Fruit fly (Drosophila melanogaster): ENCODE data around the gene whe.

Gene whe

dm6 chrX:21396860-21397459 is 5.6 kb downstream of the whe start, which contains the start of gene lcs:
lcs (minus strand) TSS chrX:21397316.
- TF ChIP-seq Hr39 (optimal IDR thresholded peaks at IDR 0.05) (peak; percentile 82), CG10462 (GFP tag; optimal IDR thresholded peaks at IDR 0.05) (no peak)

- TF ChIP-seq CG13287 (GFP tag; IDR thresholded peaks at IDR 0.05; ENCODE audit: partially characterized antibody) (peak; percentile 78), CG14860 (GFP tag; IDR thresholded peaks at IDR 0.05; ENCODE audit: partially characterized antibody) (peak; percentile 46; the same call in 1 of the 3 replicates), CG2678 (tag; optimal IDR thresholded peaks at IDR 0.05) (no peak), CG6791 (GFP tag; IDR thresholded peaks at IDR 0.05; ENCODE audit: partially characterized antibody) (peak; percentile 40; the same call in 1 of the 3 replicates), Sin3A (optimal IDR thresholded peaks at IDR 0.05) (no peak), CG6272 (GFP tag; IDR thresholded peaks at IDR 0.05) (no peak), CG7987 (GFP tag; optimal IDR thresholded peaks at IDR 0.05) (no peak), CG18619 (GFP tag; optimal IDR thresholded peaks at IDR 0.05) (no peak), run (tag; optimal IDR thresholded peaks at IDR 0.05) (no peak), bigmax (GFP tag; optimal IDR thresholded peaks at IDR 0.05) (no peak), Myb (GFP tag; optimal IDR thresholded peaks at IDR 0.05) (no peak), CG11696 (GFP tag; IDR thresholded peaks at IDR 0.05) (no peak), CG7745 (tag; optimal IDR thresholded peaks at IDR 0.05) (no peak), trh (GFP tag; optimal IDR thresholded peaks at IDR 0.05) (no peak), Bgb (GFP tag; IDR thresholded peaks at IDR 0.05; ENCODE audit: partially characterized antibody) (peak; percentile 46; the same call in 1 of the 2 replicates), E2f2 (GFP tag; IDR thresholded peaks at IDR 0.05) (peak; percentile 69), zfh1 (GFP tag; IDR thresholded peaks at IDR 0.05) (no peak), Doc3 (GFP tag; IDR thresholded peaks at IDR 0.05; ENCODE audit: partially characterized antibody) (peak; percentile 58; the same call in 1 of the 3 replicates), CG17802 (tag; optimal IDR thresholded peaks at IDR 0.05) (no peak), Ravus (GFP tag; IDR thresholded peaks at IDR 0.05) (no peak), ap (GFP tag; IDR thresholded peaks at IDR 0.05) (no peak), seq (GFP tag; IDR thresholded peaks at IDR 0.05) (no peak), fu2 (GFP tag; optimal IDR thresholded peaks at IDR 0.05) (no peak), dm (GFP tag; optimal IDR thresholded peaks at IDR 0.05) (no peak), peb (GFP tag; IDR thresholded peaks at IDR 0.05) (no peak), CG6689 (GFP tag; IDR thresholded peaks at IDR 0.05) (no peak), Dfd (GFP tag; optimal IDR thresholded peaks at IDR 0.05) (no peak), NFAT (GFP tag; IDR thresholded peaks at IDR 0.05) (no peak), inv (GFP tag; IDR thresholded peaks at IDR 0.05; ENCODE audit: partially characterized antibody) (peak; percentile 38), hbn (GFP tag; IDR thresholded peaks at IDR 0.05; ENCODE audit: partially characterized antibody) (peak; percentile 65; the same call in 1 of the 2 replicates), Oli (tag; optimal IDR thresholded peaks at IDR 0.05) (no peak), bbx (GFP tag; IDR thresholded peaks at IDR 0.05; ENCODE audit: partially characterized antibody) (no peak), br (optimal IDR thresholded peaks at IDR 0.05) (no peak), Xbp1 (GFP tag; optimal IDR thresholded peaks at IDR 0.05) (no peak), tio (GFP tag; optimal IDR thresholded peaks at IDR 0.05) (no peak), CG9609 (GFP tag; optimal IDR thresholded peaks at IDR 0.05) (no peak), CG34224 (GFP tag; IDR thresholded peaks at IDR 0.05; ENCODE audit: partially characterized antibody) (peak; percentile 70), ash1 (GFP tag; optimal IDR thresholded peaks at IDR 0.05) (no peak), chinmo (GFP tag; IDR thresholded peaks at IDR 0.05; ENCODE audit: partially characterized antibody) (0 out of 4 replicates have a peak, but pooled peaks have one; percentile 40), CG17328 (GFP tag; IDR thresholded peaks at IDR 0.05) (no peak), Ets97D (GFP tag; optimal IDR thresholded peaks at IDR 0.05) (no peak), CG13894 (tag; optimal IDR thresholded peaks at IDR 0.05) (no peak), zen2 (GFP tag; IDR thresholded peaks at IDR 0.05; ENCODE audit: partially characterized antibody) (peak; percentile 44; the same call in 1 of the 3 replicates), CG2116 (GFP tag; optimal IDR thresholded peaks at IDR 0.05) (peak; percentile 30), HLH4C (GFP tag; IDR thresholded peaks at IDR 0.05; ENCODE audit: partially characterized antibody) (peak; percentile 67), pfk (GFP tag; optimal IDR thresholded peaks at IDR 0.05) (no peak)
These were observed 13.8 kb downstream of the whe start, which contains the start of gene mst for dm6 chrX:21388734-21389133. mst (plus strand) TSS chrX:21388977.

All from whole organism, embryonic.